Fruit fly (Drosophila melanogaster) whole organism, wandering third instar larva: Measurements from ENCODE around the gene CG11438.
A peak's percentile ranks its signal among the peaks of the same experiment; 100 is the strongest.

Experiments used
- Abd-B ChIP-seq: fragments of >200 bp; optimal IDR thresholded peaks from 2 replicates; lab custom pipeline; 2017; ENCODE audit warnings: missing biosample characterization, missing genetic modification characterization
- CG32264 ChIP-seq: fragments of 200-800 bp; sonication (Bioruptor generic); optimal IDR thresholded peaks from 2 replicates; lab custom pipeline; 2016; ENCODE audit warnings: missing biosample characterization, missing genetic modification characterization
- CG9705 ChIP-seq: fragments of 200-800 bp; sonication (Bioruptor generic); optimal IDR thresholded peaks from 2 replicates; lab custom pipeline; 2018; ENCODE audit warnings: missing biosample characterization, mild to moderate bottlenecking, missing genetic modification characterization
- CrebA ChIP-seq: fragments of 200-800 bp; sonication (Bioruptor generic); optimal IDR thresholded peaks from 2 replicates; lab custom pipeline; 2016; ENCODE audit warnings: missing biosample characterization, mild to moderate bottlenecking, missing genetic modification characterization, borderline replicate concordance
- Dif ChIP-seq: fragments of 200-275, 200-300 bp; sonication (Bioruptor generic); optimal IDR thresholded peaks from 2 replicates; lab custom pipeline; 2018; ENCODE audit warnings: missing biosample characterization, missing genetic modification characterization; ENCODE audit not compliant: partially characterized antibody
- GATAd ChIP-seq: sonication (Bioruptor generic); optimal IDR thresholded peaks from 2 replicates; lab custom pipeline; 2016; ENCODE audit warnings: missing biosample characterization, missing genetic modification characterization
- Hnf4 ChIP-seq: fragments of 200-800 bp; sonication (Bioruptor generic); optimal IDR thresholded peaks from 2 replicates; lab custom pipeline; 2016; ENCODE audit warnings: missing biosample characterization, mild to moderate bottlenecking, missing genetic modification characterization
- Hr78 ChIP-seq: fragments of >200 bp; optimal IDR thresholded peaks from 2 replicates; lab custom pipeline; 2017; ENCODE audit warnings: missing biosample characterization, missing genetic modification characterization
- Jra ChIP-seq: sonication (Bioruptor generic); optimal IDR thresholded peaks from 2 replicates; lab custom pipeline; 2016; ENCODE audit warnings: missing biosample characterization, missing genetic modification characterization
- Mio ChIP-seq: sonication (Bioruptor generic); optimal IDR thresholded peaks from 2 replicates; lab custom pipeline; 2016; ENCODE audit warnings: missing biosample characterization, missing genetic modification characterization
- Myc ChIP-seq: fragments of >200 bp; optimal IDR thresholded peaks from 2 replicates; lab custom pipeline; 2017
- N ChIP-seq: fragments of >200 bp; optimal IDR thresholded peaks from 2 replicates; lab custom pipeline; 2018; ENCODE audit warnings: missing biosample characterization, missing external identifiers, missing genetic modification characterization
- OdsH ChIP-seq: fragments of 200-800 bp; sonication (Bioruptor generic); optimal IDR thresholded peaks from 2 replicates; lab custom pipeline; 2016; ENCODE audit warnings: missing biosample characterization, mild to moderate bottlenecking, missing genetic modification characterization
- Rel ChIP-seq, 2 experiments: fragments of 200-800 bp; sonication (Bioruptor generic) in 1 of 2; optimal IDR thresholded peaks; 2 replicates in 1 of 2; 3 replicates in 1 of 2; lab custom pipeline; 2016 to 2019; ENCODE audit warnings: mild to moderate bottlenecking in 2 of 2, missing biosample characterization in 2 of 2, missing genetic modification characterization in 2 of 2, moderate library complexity in 1 of 2
- Sp1 ChIP-seq: fragments of 200-800 bp; sonication (Bioruptor generic); optimal IDR thresholded peaks from 3 replicates; lab custom pipeline; 2019; ENCODE audit warnings: missing biosample characterization, mild to moderate bottlenecking, missing genetic modification characterization, moderate library complexity
- Vsx2 ChIP-seq: fragments of 200-300, 225-300 bp; sonication (Bioruptor generic); optimal IDR thresholded peaks from 2 replicates; lab custom pipeline; 2018; ENCODE audit warnings: missing biosample characterization, missing genetic modification characterization; ENCODE audit not compliant: partially characterized antibody
- br ChIP-seq: fragments of 200-800 bp; sonication (Bioruptor generic); optimal IDR thresholded peaks from 2 replicates; lab custom pipeline; 2016; ENCODE audit warnings: missing biosample characterization, missing genetic modification characterization
- dl ChIP-seq, 2 experiments: fragments of 175-275, 200-275 bp in 1 of 2; fragments of 200-275 bp in 1 of 2; sonication (Bioruptor generic); optimal IDR thresholded peaks; lab custom pipeline; 2018; ENCODE audit warnings: mild to moderate bottlenecking in 2 of 2, missing biosample characterization in 2 of 2, missing genetic modification characterization in 2 of 2, moderate library complexity in 2 of 2; ENCODE audit not compliant: partially characterized antibody in 2 of 2, insufficient read depth in 1 of 2
- dmrt93B ChIP-seq: fragments of 200-800 bp; sonication (Bioruptor generic); optimal IDR thresholded peaks from 2 replicates; lab custom pipeline; 2018; ENCODE audit warnings: missing biosample characterization, mild to moderate bottlenecking, missing genetic modification characterization
- dsf ChIP-seq: sonication (Bioruptor generic); optimal IDR thresholded peaks from 2 replicates; lab custom pipeline; 2016; ENCODE audit warnings: missing biosample characterization, missing genetic modification characterization, borderline replicate concordance
- ey ChIP-seq: fragments of 200-800 bp; sonication (Bioruptor generic); optimal IDR thresholded peaks from 2 replicates; lab custom pipeline; 2016; ENCODE audit warnings: missing biosample characterization, missing genetic modification characterization
- foxo ChIP-seq, 2 experiments: fragments of 200-800 bp; sonication (Bioruptor generic); optimal IDR thresholded peaks; 2 replicates in 1 of 2; 3 replicates in 1 of 2; lab custom pipeline; 2016 to 2017; ENCODE audit warnings: missing biosample characterization in 2 of 2, missing genetic modification characterization in 2 of 2
- fru ChIP-seq: fragments of 200-800 bp; sonication (Bioruptor generic); optimal IDR thresholded peaks from 3 replicates; lab custom pipeline; 2016; ENCODE audit warnings: missing biosample characterization, mild to moderate bottlenecking, missing genetic modification characterization
- jim ChIP-seq: fragments of 175-275, 200-325 bp; sonication (Bioruptor generic); optimal IDR thresholded peaks from 2 replicates; lab custom pipeline; 2016; ENCODE audit warnings: missing biosample characterization, mild to moderate bottlenecking, missing genetic modification characterization
- lola ChIP-seq: fragments of >200 bp; optimal IDR thresholded peaks from 2 replicates; lab custom pipeline; 2017; ENCODE audit warnings: missing biosample characterization, missing genetic modification characterization
- pan ChIP-seq: fragments of >200 bp; optimal IDR thresholded peaks from 2 replicates; lab custom pipeline; 2017
- rgr ChIP-seq: fragments of 200-800 bp; sonication (Bioruptor generic); optimal IDR thresholded peaks from 3 replicates; lab custom pipeline; 2016; ENCODE audit warnings: missing biosample characterization, mild to moderate bottlenecking, missing genetic modification characterization
- sage ChIP-seq: fragments of 200-800 bp; sonication (Bioruptor generic); optimal IDR thresholded peaks from 2 replicates; lab custom pipeline; 2016; ENCODE audit warnings: missing biosample characterization, mild to moderate bottlenecking, missing genetic modification characterization
- sv ChIP-seq: fragments of 200-800 bp; sonication (Bioruptor generic); optimal IDR thresholded peaks from 3 replicates; lab custom pipeline; 2016; ENCODE audit warnings: missing biosample characterization, missing genetic modification characterization
- usp ChIP-seq: fragments of >200 bp; optimal IDR thresholded peaks from 2 replicates; lab custom pipeline; 2017; ENCODE audit warnings: missing biosample characterization, missing genetic modification characterization

Gene CG11438

DNA sequence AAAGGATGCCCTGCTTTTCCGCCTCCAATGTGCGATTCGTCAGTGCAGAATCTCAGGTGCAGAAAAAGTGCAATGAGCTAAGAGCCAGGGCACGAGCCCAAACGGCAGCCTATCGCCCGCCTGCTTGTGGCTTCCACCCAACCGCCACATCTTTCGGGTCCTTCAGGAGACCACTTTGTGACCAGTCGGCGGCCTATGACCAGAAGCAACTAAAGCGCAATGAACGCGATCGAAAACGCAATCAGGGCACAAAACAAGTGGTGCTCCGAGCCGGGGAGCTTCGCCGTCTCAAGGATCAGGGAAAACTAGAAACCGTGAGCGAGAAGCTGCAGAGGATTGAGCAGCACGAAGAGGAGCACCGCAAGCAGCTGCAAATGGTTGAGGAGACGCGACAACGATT, 11.1 kb upstream of the CG11438 start, which contains the start of gene CG11449:
Gene CG11449, plus strand, starts transcription at position 6 of the 400 bp plus-strand sequence.
- TF ChIP-seq fru (no peak), Vsx2 (GFP tag; lab: Kevin White, UChicago) (no peak), OdsH (GFP tag; lab: Kevin White, UChicago) (no peak), Mio (GFP tag; lab: Kevin White, UChicago) (no peak), sage (GFP tag; lab: Kevin White, UChicago) (no peak), pan (lab: Kevin White, UChicago) (no peak), usp (GFP tag; lab: Kevin White, UChicago) (no peak), Myc (no peak), Hr78 (GFP tag; lab: Kevin White, UChicago) (no peak), jim (GFP tag; lab: Kevin White, UChicago) (no peak), rgr (GFP tag; lab: Kevin White, UChicago) (no peak), Rel (GFP tag; optimal IDR thresholded peaks at IDR 0.05; lab: Kevin White, UChicago) (no peak), Rel (tag; optimal IDR thresholded peaks at IDR 0.05; lab: Kevin White, UChicago) (no peak), CG9705 (GFP tag; lab: Kevin White, UChicago) (no peak), CrebA (GFP tag; lab: Kevin White, UChicago) (no peak), Abd-B (GFP tag; lab: Kevin White, UChicago) (no peak), foxo (GFP tag; optimal IDR thresholded peaks at IDR 0.05; lab: Kevin White, UChicago) (no peak), Hnf4 (GFP tag; lab: Kevin White, UChicago) (no peak), sv (no peak), Jra (no peak), CG32264 (GFP tag; lab: Kevin White, UChicago) (no peak)

DNA sequence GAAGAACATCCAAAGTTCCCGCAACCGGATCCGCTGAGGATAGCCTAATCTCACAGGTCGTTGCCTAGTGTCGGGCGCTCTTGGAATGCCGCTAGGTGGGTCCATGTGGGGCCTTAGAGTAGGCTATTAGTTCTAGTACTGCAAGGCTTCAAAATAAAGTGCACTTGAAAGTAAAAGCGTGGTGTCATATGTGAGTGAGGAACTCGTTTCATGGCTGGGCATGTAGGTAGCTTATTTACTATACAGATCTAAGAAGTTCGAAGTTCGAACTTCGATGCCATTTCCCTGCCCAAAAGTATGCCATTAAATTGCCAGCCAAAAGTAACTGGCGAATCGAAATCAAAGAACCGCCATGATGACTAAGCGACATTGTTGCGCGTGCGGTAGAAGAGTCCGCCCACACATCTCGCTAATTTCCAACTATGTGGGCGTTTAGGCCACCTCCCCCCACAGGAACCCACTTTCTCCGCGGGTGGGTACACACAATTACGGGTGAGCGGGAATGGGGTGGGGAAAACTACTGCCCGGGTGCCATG, 9.4 kb upstream of the CG11438 start:
- TF ChIP-seq Vsx2 (GFP tag; lab: Kevin White, UChicago): no peak
- TF ChIP-seq Hr78 (GFP tag; lab: Kevin White, UChicago): peak; percentile 31
- TF ChIP-seq lola (GFP tag; lab: Kevin White, UChicago): peak; percentile 38
- no peak for TF ChIP-seq CrebA (GFP tag; lab: Kevin White, UChicago)
- no peak for TF ChIP-seq Dif (GFP tag; lab: Kevin White, UChicago)
- TF ChIP-seq GATAd (GFP tag; lab: Kevin White, UChicago): no peak
- no peak for TF ChIP-seq dsf (GFP tag; lab: Kevin White, UChicago)
- no peak for TF ChIP-seq ey (GFP tag; lab: Kevin White, UChicago)
- peak; percentile 90 for TF ChIP-seq N
- no peak for TF ChIP-seq dmrt93B
- TF ChIP-seq CG32264 (GFP tag; lab: Kevin White, UChicago): no peak
- TF ChIP-seq Myc: peak; percentile 95

DNA sequence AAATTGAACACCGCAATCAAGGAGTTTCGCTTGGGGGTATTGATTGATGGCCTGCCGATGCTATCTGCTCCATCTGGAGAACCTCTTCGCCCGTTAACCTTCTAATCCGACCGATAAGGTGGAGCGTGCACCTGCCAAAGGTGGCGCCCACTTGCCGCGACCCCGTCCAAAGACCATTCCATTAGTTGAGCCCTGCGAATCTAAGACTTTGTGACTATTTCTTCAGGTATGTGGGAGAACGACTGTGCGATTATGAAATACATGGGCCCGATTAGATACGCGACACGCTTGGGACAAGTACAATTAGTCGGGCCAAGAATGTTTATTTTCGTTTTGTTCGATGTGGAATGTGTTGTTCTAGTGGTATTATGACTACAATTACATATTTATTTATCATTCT, 7.1 kb upstream of the CG11438 start:
- TF ChIP-seq CG32264 (GFP tag; lab: Kevin White, UChicago) (no peak), fru (no peak), dl (GFP tag; optimal IDR thresholded peaks at IDR 0.05; lab: Kevin White, UChicago; ENCODE audit: insufficient read depth in 1 of 2, partially characterized antibody in 2 of 2) (no peak), sv (no peak), foxo (GFP tag; optimal IDR thresholded peaks at IDR 0.05; lab: Kevin White, UChicago) (no peak), Sp1 (no peak), Rel (GFP tag; optimal IDR thresholded peaks at IDR 0.05; lab: Kevin White, UChicago) (no peak), Rel (tag; optimal IDR thresholded peaks at IDR 0.05; lab: Kevin White, UChicago) (no peak), CrebA (GFP tag; lab: Kevin White, UChicago) (no peak), dmrt93B (no peak), br (GFP tag; lab: Kevin White, UChicago) (no peak), rgr (GFP tag; lab: Kevin White, UChicago) (no peak)

DNA sequence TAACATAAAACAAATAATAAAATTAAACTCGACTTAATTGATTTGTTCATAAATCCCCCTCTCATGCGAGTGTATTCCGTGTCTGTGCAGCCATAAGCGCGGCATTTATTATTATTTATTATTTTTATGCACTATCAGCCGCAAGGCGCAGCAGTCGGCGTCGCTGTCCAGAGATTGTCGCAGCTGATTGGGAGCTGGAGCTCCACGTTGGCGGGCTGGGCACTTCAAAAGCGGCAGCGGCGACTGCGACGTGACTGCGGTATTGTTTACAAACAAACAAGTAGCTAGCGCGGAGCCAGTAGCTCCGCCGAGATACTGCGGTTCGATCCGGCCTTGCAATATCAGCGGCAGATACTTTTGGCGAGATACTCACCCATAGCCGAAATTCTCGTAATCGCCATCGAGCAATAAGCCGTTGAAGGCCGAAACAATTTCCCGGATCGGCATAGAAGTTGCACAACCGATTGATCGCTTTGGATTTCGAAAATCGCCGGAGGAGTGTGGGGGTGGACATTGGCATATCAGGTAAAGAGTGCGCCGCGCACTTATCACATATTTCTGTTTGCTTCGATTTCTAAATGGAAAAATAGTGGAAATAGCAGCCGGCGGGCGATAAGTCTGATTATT, 6.4 kb upstream of the CG11438 start:
- TF ChIP-seq Vsx2 (GFP tag; lab: Kevin White, UChicago) (no peak), Mio (GFP tag; lab: Kevin White, UChicago) (no peak), lola (GFP tag; lab: Kevin White, UChicago) (no peak), CG32264 (GFP tag; lab: Kevin White, UChicago) (no peak), Rel (GFP tag; optimal IDR thresholded peaks at IDR 0.05; lab: Kevin White, UChicago) (no peak), Rel (tag; optimal IDR thresholded peaks at IDR 0.05; lab: Kevin White, UChicago) (no peak), CrebA (GFP tag; lab: Kevin White, UChicago) (no peak), dsf (GFP tag; lab: Kevin White, UChicago) (no peak), pan (lab: Kevin White, UChicago) (no peak), Myc (no peak), Jra (no peak), usp (GFP tag; lab: Kevin White, UChicago) (no peak), Hnf4 (GFP tag; lab: Kevin White, UChicago) (no peak), Hr78 (GFP tag; lab: Kevin White, UChicago) (no peak), br (GFP tag; lab: Kevin White, UChicago) (no peak), Abd-B (GFP tag; lab: Kevin White, UChicago) (no peak), CG9705 (GFP tag; lab: Kevin White, UChicago) (no peak)
